Fruit fly (Drosophila melanogaster): Measurements from ENCODE around the gene CG12084.
A peak's percentile ranks its signal among the peaks of the same experiment; 100 is the strongest.

Gene CG12084

dm6 chr3L:1489523-1489922, 6.9 kb downstream of the CG12084 start, which contains the start of gene stet (continued):
- TF ChIP-seq Hey (tag; optimal IDR thresholded peaks at IDR 0.05) (peak; percentile 20), Hsf (GFP tag; optimal IDR thresholded peaks at IDR 0.05) (no peak), crp (GFP tag; optimal IDR thresholded peaks at IDR 0.05) (no peak), ATbp (GFP tag; optimal IDR thresholded peaks at IDR 0.05) (no peak), toy (GFP tag; IDR thresholded peaks at IDR 0.05) (no peak), CG6272 (GFP tag; IDR thresholded peaks at IDR 0.05) (no peak), jigr1 (GFP tag; IDR thresholded peaks at IDR 0.05) (no peak), inv (GFP tag; IDR thresholded peaks at IDR 0.05; ENCODE audit: partially characterized antibody) (no peak), CG30403 (GFP tag; optimal IDR thresholded peaks at IDR 0.05) (no peak), grn (GFP tag; optimal IDR thresholded peaks at IDR 0.05) (no peak), Atf-2 (GFP tag; optimal IDR thresholded peaks at IDR 0.05) (no peak), Scr (GFP tag; IDR thresholded peaks at IDR 0.05; ENCODE audit: partially characterized antibody) (no peak), CG7839 (tag; optimal IDR thresholded peaks at IDR 0.05) (no peak), YL-1 (GFP tag; optimal IDR thresholded peaks at IDR 0.05) (no peak), sug (tag; optimal IDR thresholded peaks at IDR 0.05) (no peak), CG5245 (GFP tag; optimal IDR thresholded peaks at IDR 0.05) (no peak), ind (GFP tag; optimal IDR thresholded peaks at IDR 0.05) (no peak), Aef1 (GFP tag; IDR thresholded peaks at IDR 0.05) (no peak), Taf1 (GFP tag; IDR thresholded peaks at IDR 0.05) (no peak), pb (GFP tag; optimal IDR thresholded peaks at IDR 0.05) (no peak), peb (GFP tag; IDR thresholded peaks at IDR 0.05) (no peak), B-H2 (GFP tag; optimal IDR thresholded peaks at IDR 0.05) (no peak), CG17802 (tag; optimal IDR thresholded peaks at IDR 0.05) (no peak), shn (GFP tag; optimal IDR thresholded peaks at IDR 0.05) (no peak), CG14050 (GFP tag; IDR thresholded peaks at IDR 0.05) (no peak), repo (GFP tag; optimal IDR thresholded peaks at IDR 0.05) (no peak), CG7745 (tag; optimal IDR thresholded peaks at IDR 0.05) (no peak), dpn (GFP tag; optimal IDR thresholded peaks at IDR 0.05) (no peak), CG17186 (GFP tag; optimal IDR thresholded peaks at IDR 0.05) (no peak), lmd (GFP tag; IDR thresholded peaks at IDR 0.05) (no peak), CG8281 (tag; optimal IDR thresholded peaks at IDR 0.05) (no peak), CG12942 (GFP tag; optimal IDR thresholded peaks at IDR 0.05) (no peak), CG34376 (GFP tag; optimal IDR thresholded peaks at IDR 0.05) (peak; percentile 8), zen2 (GFP tag; IDR thresholded peaks at IDR 0.05; ENCODE audit: partially characterized antibody) (0 out of 3 replicates have a peak, but pooled peaks have one; percentile 20), az2 (GFP tag; optimal IDR thresholded peaks at IDR 0.05) (no peak), chif (GFP tag; optimal IDR thresholded peaks at IDR 0.05) (no peak), scrt (GFP tag; optimal IDR thresholded peaks at IDR 0.05) (no peak), NFAT (GFP tag; IDR thresholded peaks at IDR 0.05) (no peak), CG12155 (GFP tag; optimal IDR thresholded peaks at IDR 0.05) (no peak), mirr (GFP tag; optimal IDR thresholded peaks at IDR 0.05) (peak; percentile 25), CG11560 (tag; IDR thresholded peaks at IDR 0.05) (no peak), tll (GFP tag; optimal IDR thresholded peaks at IDR 0.05) (no peak), CG17568 (GFP tag; optimal IDR thresholded peaks at IDR 0.05) (no peak), jumu (GFP tag; optimal IDR thresholded peaks at IDR 0.05) (no peak), CG2678 (tag; optimal IDR thresholded peaks at IDR 0.05) (no peak), cas (GFP tag; IDR thresholded peaks at IDR 0.05) (no peak), CG31224 (GFP tag; IDR thresholded peaks at IDR 0.05) (no peak), CG10147 (GFP tag; optimal IDR thresholded peaks at IDR 0.05) (no peak), sd (tag; optimal IDR thresholded peaks at IDR 0.05) (peak; percentile 68), dm (GFP tag; optimal IDR thresholded peaks at IDR 0.05) (no peak), pita (GFP tag; optimal IDR thresholded peaks at IDR 0.05) (no peak), CG8944 (GFP tag; optimal IDR thresholded peaks at IDR 0.05) (no peak)
